Fruit fly (Drosophila melanogaster) whole organism, embryonic: ENCODE data around the gene Surf1.

Source experiments
- Abd-B ChIP-seq: fragments of 200-800 bp; sonication (Bioruptor generic); optimal IDR thresholded peaks from 2 replicates; lab custom pipeline; 2018; ENCODE audit warnings: missing biosample characterization, mild to moderate bottlenecking, missing genetic modification characterization, moderate library complexity
- CG1024 ChIP-seq: fragments of 200-800 bp; sonication (Bioruptor generic); IDR thresholded peaks from 2 replicates; pipeline ENCODE4 v1.3.6; 2022; ENCODE audit warnings: missing biosample characterization, missing genetic modification characterization
- CG10267 ChIP-seq: fragments of 200-800 bp; sonication (Bioruptor generic); optimal IDR thresholded peaks from 2 replicates; lab custom pipeline; 2018; ENCODE audit warnings: missing biosample characterization, mild to moderate bottlenecking, missing genetic modification characterization, moderate library complexity
- CG12104 ChIP-seq: fragments of 200-800 bp; sonication (Bioruptor generic); optimal IDR thresholded peaks from 3 replicates; lab custom pipeline; 2016; ENCODE audit warnings: missing biosample characterization, missing genetic modification characterization
- CG12219 ChIP-seq: fragments of 200-800 bp; sonication (Bioruptor generic); optimal IDR thresholded peaks from 3 replicates; lab custom pipeline; 2018; ENCODE audit warnings: missing biosample characterization, mild to moderate bottlenecking, missing genetic modification characterization
- CG12744 ChIP-seq: fragments of 200-800 bp; sonication (Bioruptor generic); optimal IDR thresholded peaks from 2 replicates; lab custom pipeline; 2016; ENCODE audit warnings: missing biosample characterization, missing genetic modification characterization
- CG13424 ChIP-seq: fragments of 200-800 bp; sonication (Bioruptor generic); optimal IDR thresholded peaks from 2 replicates; lab custom pipeline; 2019; ENCODE audit warnings: missing biosample characterization, mild to moderate bottlenecking, missing genetic modification characterization, moderate library complexity
- CG14965 ChIP-seq: fragments of 200-800 bp; sonication (Bioruptor generic); optimal IDR thresholded peaks from 2 replicates; lab custom pipeline; 2016; ENCODE audit warnings: missing biosample characterization, missing genetic modification characterization, borderline replicate concordance
- CG17829 ChIP-seq: fragments of 200-800 bp; optimal IDR thresholded peaks from 2 replicates; lab custom pipeline; 2019; ENCODE audit warnings: missing biosample characterization, mild to moderate bottlenecking, missing genetic modification characterization, moderate library complexity
- CG18262 ChIP-seq: fragments of 200-800 bp; optimal IDR thresholded peaks from 3 replicates; lab custom pipeline; 2019; ENCODE audit warnings: missing biosample characterization, mild to moderate bottlenecking, missing genetic modification characterization, moderate library complexity
- CG2120 ChIP-seq: fragments of 200-800 bp; sonication (Bioruptor generic); optimal IDR thresholded peaks from 3 replicates; lab custom pipeline; 2016; ENCODE audit warnings: missing biosample characterization, missing genetic modification characterization
- CG2678 ChIP-seq: fragments of 200-800 bp; sonication (Bioruptor generic); optimal IDR thresholded peaks from 3 replicates; lab custom pipeline; 2019; ENCODE audit warnings: missing biosample characterization, mild to moderate bottlenecking, missing genetic modification characterization, moderate library complexity
- CG2889 ChIP-seq: fragments of 200-800 bp; sonication (Bioruptor generic); IDR thresholded peaks from 3 replicates; pipeline ENCODE4 v1.3.6; 2022; ENCODE audit warnings: missing biosample characterization, missing genetic modification characterization
- CG30020 ChIP-seq: fragments of 200-800 bp; optimal IDR thresholded peaks from 2 replicates; lab custom pipeline; 2019; ENCODE audit warnings: missing biosample characterization, mild to moderate bottlenecking, missing genetic modification characterization, moderate library complexity
- CG3065 ChIP-seq: fragments of 200-800 bp; sonication (Bioruptor generic); optimal IDR thresholded peaks from 2 replicates; lab custom pipeline; 2016; ENCODE audit warnings: missing biosample characterization, missing genetic modification characterization
- CG3995 ChIP-seq: fragments of 200-800 bp; sonication (Bioruptor generic); optimal IDR thresholded peaks from 3 replicates; lab custom pipeline; 2016; ENCODE audit warnings: missing biosample characterization, missing genetic modification characterization
- CG5953 ChIP-seq: fragments of 200-800 bp; sonication (Bioruptor generic); IDR thresholded peaks from 2 replicates; pipeline ENCODE4 v1.3.6; 2022; ENCODE audit warnings: missing biosample characterization, missing genetic modification characterization
- CG6175 ChIP-seq: fragments of 200-800 bp; sonication (Bioruptor generic); IDR thresholded peaks from 3 replicates; pipeline ENCODE4 v1.3.6; 2022; ENCODE audit warnings: missing biosample characterization, missing genetic modification characterization
- CG6254 ChIP-seq: fragments of 200-800 bp; sonication (Bioruptor generic); optimal IDR thresholded peaks from 3 replicates; lab custom pipeline; 2017; ENCODE audit warnings: mild to moderate bottlenecking, missing biosample characterization, missing genetic modification reagents, missing genetic modification characterization
- CG6791 ChIP-seq: fragments of 200-800 bp; sonication (Bioruptor generic); IDR thresholded peaks from 3 replicates; pipeline ENCODE4 v1.3.6; 2022; ENCODE audit warnings: missing biosample characterization, missing genetic modification characterization; ENCODE audit not compliant: partially characterized antibody
- CG7271 ChIP-seq: fragments of 200-800 bp; sonication (Bioruptor generic); optimal IDR thresholded peaks from 2 replicates; lab custom pipeline; 2018; ENCODE audit warnings: missing biosample characterization, mild to moderate bottlenecking, missing genetic modification characterization, moderate library complexity
- CG7963 ChIP-seq: fragments of 200-800 bp; sonication (Bioruptor generic); IDR thresholded peaks from 3 replicates; pipeline ENCODE4 v1.3.6; 2022; ENCODE audit warnings: missing biosample characterization, missing genetic modification characterization; ENCODE audit not compliant: partially characterized antibody
- D19B ChIP-seq: fragments of 200-800 bp; sonication (Bioruptor generic); optimal IDR thresholded peaks from 2 replicates; lab custom pipeline; 2017; ENCODE audit warnings: missing biosample characterization, mild to moderate bottlenecking, missing genetic modification characterization
- Dad ChIP-seq: fragments of 200-800 bp; sonication (Bioruptor generic); optimal IDR thresholded peaks from 3 replicates; lab custom pipeline; 2016; ENCODE audit warnings: missing biosample characterization, missing genetic modification characterization
- Ets65A ChIP-seq: fragments of 200-800 bp; sonication (Bioruptor generic); peaks from one replicate; lab custom pipeline; 2016; ENCODE audit warnings: missing biosample characterization, missing genetic modification characterization
- H15 ChIP-seq: fragments of 200-800 bp; sonication (Bioruptor generic); IDR thresholded peaks from 3 replicates; pipeline ENCODE4 v1.3.6; 2022; ENCODE audit warnings: missing biosample characterization, missing genetic modification characterization
- HmgD ChIP-seq: fragments of 200-800 bp; sonication (Bioruptor generic); optimal IDR thresholded peaks from 3 replicates; lab custom pipeline; 2016; ENCODE audit warnings: missing biosample characterization, missing genetic modification characterization
- Rfx ChIP-seq: fragments of 200-800 bp; sonication (Bioruptor generic); IDR thresholded peaks from 2 replicates; pipeline ENCODE4 v1.3.6; 2022; ENCODE audit warnings: missing biosample characterization, missing genetic modification characterization
- Six4 ChIP-seq: fragments of 200-800 bp; sonication (Bioruptor generic); optimal IDR thresholded peaks from 2 replicates; lab custom pipeline; 2016; ENCODE audit warnings: missing biosample characterization, missing genetic modification characterization
- Sox100B ChIP-seq: fragments of 200-800 bp; sonication (Bioruptor generic); optimal IDR thresholded peaks from 3 replicates; lab custom pipeline; 2018; ENCODE audit warnings: missing biosample characterization, mild to moderate bottlenecking, missing genetic modification characterization
- abd-A ChIP-seq: fragments of 200-800 bp; sonication (Bioruptor generic); optimal IDR thresholded peaks from 3 replicates; lab custom pipeline; 2019; ENCODE audit warnings: missing biosample characterization, mild to moderate bottlenecking, missing genetic modification characterization, moderate library complexity
- ato ChIP-seq: fragments of 200-800 bp; sonication (Bioruptor generic); IDR thresholded peaks from 2 replicates; pipeline ENCODE4 v1.3.6; 2022; ENCODE audit warnings: missing biosample characterization, missing genetic modification characterization; ENCODE audit not compliant: partially characterized antibody
- chm ChIP-seq: fragments of 200-800 bp; sonication (Bioruptor generic); IDR thresholded peaks from 2 replicates; pipeline ENCODE4 v1.3.6; 2022; ENCODE audit warnings: missing biosample characterization, missing genetic modification characterization
- dmrt11E ChIP-seq: fragments of 200-800 bp; sonication (Bioruptor generic); optimal IDR thresholded peaks from 3 replicates; lab custom pipeline; 2018; ENCODE audit warnings: missing biosample characterization, mild to moderate bottlenecking, missing genetic modification characterization, moderate library complexity
- exex ChIP-seq: fragments of 200-800 bp; sonication (Bioruptor generic); optimal IDR thresholded peaks from 4 replicates; lab custom pipeline; 2018; ENCODE audit warnings: missing biosample characterization, mild to moderate bottlenecking, missing genetic modification characterization, moderate library complexity
- gem ChIP-seq: fragments of 200-800 bp; sonication (Bioruptor generic); optimal IDR thresholded peaks from 2 replicates; lab custom pipeline; 2019; ENCODE audit warnings: missing biosample characterization, mild to moderate bottlenecking, missing genetic modification characterization, moderate library complexity
- grn ChIP-seq: fragments of 200-800 bp; sonication (Bioruptor generic); optimal IDR thresholded peaks from 3 replicates; lab custom pipeline; 2017; ENCODE audit warnings: missing biosample characterization, missing genetic modification characterization
- gsb-n ChIP-seq: fragments of 200-800 bp; sonication (Bioruptor generic); optimal IDR thresholded peaks from 3 replicates; lab custom pipeline; 2018; ENCODE audit warnings: missing biosample characterization, mild to moderate bottlenecking, missing genetic modification characterization
- ham ChIP-seq: fragments of 200-800 bp; sonication (Bioruptor generic); IDR thresholded peaks from 2 replicates; pipeline ENCODE4 v1.3.6; 2022; ENCODE audit warnings: missing biosample characterization, missing genetic modification characterization
- hth ChIP-seq: fragments of >200 bp; optimal IDR thresholded peaks from 2 replicates; lab custom pipeline; 2017; ENCODE audit warnings: inconsistent platforms
- pan ChIP-seq, 4 experiments: fragments of >200 bp in 3 of 4; fragments of 200-800 bp in 1 of 4; sonication (Bioruptor generic) in 1 of 4; optimal IDR thresholded peaks in 3 of 4; IDR thresholded peaks in 1 of 4; 2 replicates each; pipeline versions ENCODE4 v1.3.6 to Lab custom; 2017 to 2022; ENCODE audit warnings: missing biosample characterization in 2 of 4, missing genetic modification characterization in 2 of 4, mixed read lengths in 1 of 4
- phol ChIP-seq: fragments of 200-800 bp; sonication (Bioruptor generic); optimal IDR thresholded peaks from 3 replicates; lab custom pipeline; 2018; ENCODE audit warnings: missing biosample characterization, mild to moderate bottlenecking, missing genetic modification characterization, moderate library complexity
- prd ChIP-seq, 3 experiments: fragments of >200 bp in 2 of 3; fragments of 200-800 bp in 1 of 3; sonication (Bioruptor generic) in 1 of 3; optimal IDR thresholded peaks in 2 of 3; IDR thresholded peaks in 1 of 3; 2 replicates in 2 of 3; 3 replicates in 1 of 3; pipeline versions ENCODE4 v1.3.6 to Lab custom; 2017 to 2022; ENCODE audit warnings: missing biosample characterization in 1 of 3, missing genetic modification characterization in 1 of 3
- pum ChIP-seq: fragments of 200-800 bp; sonication (Bioruptor generic); optimal IDR thresholded peaks from 2 replicates; lab custom pipeline; 2016; ENCODE audit warnings: missing biosample characterization, missing genetic modification characterization
- rib ChIP-seq: fragments of 200-800 bp; sonication (Bioruptor generic); IDR thresholded peaks from 2 replicates; pipeline ENCODE4 v1.3.6; 2022; ENCODE audit warnings: missing biosample characterization, missing genetic modification characterization
- ssp ChIP-seq: fragments of 200-800 bp; sonication (Bioruptor generic); IDR thresholded peaks from 2 replicates; pipeline ENCODE4 v1.3.6; 2022; ENCODE audit warnings: missing biosample characterization, missing genetic modification characterization
- tin ChIP-seq: fragments of 200-800 bp; sonication (Bioruptor generic); optimal IDR thresholded peaks from 3 replicates; lab custom pipeline; 2016; ENCODE audit warnings: missing biosample characterization, missing genetic modification characterization
- zf30C ChIP-seq: fragments of 200-800 bp; sonication (Bioruptor generic); optimal IDR thresholded peaks from 3 replicates; lab custom pipeline; 2018; ENCODE audit warnings: missing biosample characterization, mild to moderate bottlenecking, missing genetic modification characterization

The Surf1 gene

dm6 chr3L:6968961-6969814 is 11.0 kb downstream of the Surf1 start, which contains the start of the genes Mis12 and CG9953 (continued):
- TF ChIP-seq phol (tag; lab: Kevin White, UChicago), result peak; percentile 48
- TF ChIP-seq tin (GFP tag; lab: Kevin White, UChicago), result peak; percentile 24
- no peak for TF ChIP-seq pum
- TF ChIP-seq CG18262 (tag; lab: Kevin White, UChicago), result peak; percentile 57
- no peak for TF ChIP-seq CG3065 (GFP tag; lab: Kevin White, UChicago)
- TF ChIP-seq exex (tag; lab: Kevin White, UChicago), result no peak
- TF ChIP-seq chm (GFP tag; lab: Robert Waterston, UW), result no peak
- TF ChIP-seq ham (GFP tag; lab: Robert Waterston, UW), result no peak
- no peak for TF ChIP-seq CG3995 (GFP tag; lab: Kevin White, UChicago)
- TF ChIP-seq ato (GFP tag; lab: Robert Waterston, UW), result no peak
- TF ChIP-seq CG13424 (tag; lab: Kevin White, UChicago), result peak; percentile 50
- TF ChIP-seq CG17829 (tag; lab: Kevin White, UChicago), result peak; percentile 23
- no peak for TF ChIP-seq CG6175
- TF ChIP-seq Rfx (GFP tag; lab: Robert Waterston, UW), result peak; percentile 30; the same call in 1 of the 2 replicates
- no peak for TF ChIP-seq CG12219
- no peak for TF ChIP-seq CG14965
- no peak for TF ChIP-seq Dad (GFP tag; lab: Kevin White, UChicago)
- peak; percentile 26 for TF ChIP-seq CG12104 (GFP tag; lab: Kevin White, UChicago)
- peak; percentile 46 for TF ChIP-seq CG30020 (tag; lab: Kevin White, UChicago)
- TF ChIP-seq HmgD (GFP tag; lab: Kevin White, UChicago), result no peak
- TF ChIP-seq CG7963 (GFP tag; lab: Robert Waterston, UW), result no peak
- peak; percentile 21 for TF ChIP-seq CG10267
- 0 out of 2 replicates have a peak, but pooled peaks have one; percentile 17 for TF ChIP-seq rib (GFP tag; lab: Robert Waterston, UW)
- TF ChIP-seq pan (optimal IDR thresholded peaks at IDR 0.05; lab: Kevin White, UChicago), result no peak
- TF ChIP-seq pan (GFP tag; optimal IDR thresholded peaks at IDR 0.05 in 1 of 2, IDR thresholded peaks at IDR 0.05 in 1 of 2), result peak in 1 of 2 experiments; percentile 76
- peak; percentile 54 for TF ChIP-seq ssp (GFP tag; lab: Robert Waterston, UW)
- TF ChIP-seq CG2889 (GFP tag; lab: Robert Waterston, UW), result peak; percentile 41; the same call in 1 of the 3 replicates
- peak; percentile 47 for TF ChIP-seq Sox100B
- peak; percentile 38 for TF ChIP-seq dmrt11E
- no peak for TF ChIP-seq Ets65A (GFP tag; lab: Kevin White, UChicago)
- no peak for TF ChIP-seq CG12744 (GFP tag; lab: Kevin White, UChicago)
- no peak for TF ChIP-seq CG5953 (GFP tag; lab: Robert Waterston, UW)
- no peak for TF ChIP-seq CG7271
- TF ChIP-seq CG1024 (GFP tag; lab: Robert Waterston, UW), result peak; percentile 39; the same call in 1 of the 2 replicates
- TF ChIP-seq CG2678 (tag; lab: Kevin White, UChicago), result peak; percentile 54
- no peak for TF ChIP-seq prd (optimal IDR thresholded peaks at IDR 0.05; lab: Kevin White, UChicago)
- peak; percentile 38; the same call in 2 of the 3 replicates for TF ChIP-seq prd (GFP tag; IDR thresholded peaks at IDR 0.05; lab: Robert Waterston, UW)
- peak; percentile 43; the same call in 1 of the 3 replicates for TF ChIP-seq H15 (GFP tag; lab: Robert Waterston, UW)
- TF ChIP-seq hth (lab: Kevin White, UChicago), result no peak
- TF ChIP-seq Six4 (GFP tag; lab: Kevin White, UChicago), result no peak
- no peak for TF ChIP-seq gsb-n
- TF ChIP-seq CG2120 (GFP tag; lab: Kevin White, UChicago), result peak; percentile 36
- no peak for TF ChIP-seq CG6254 (GFP tag; lab: Kevin White, UChicago)
- no peak for TF ChIP-seq grn (GFP tag; lab: Kevin White, UChicago)
- TF ChIP-seq abd-A (tag; lab: Kevin White, UChicago), result no peak
- TF ChIP-seq gem (tag; lab: Kevin White, UChicago), result peak; percentile 59
- no peak for TF ChIP-seq CG6791 (GFP tag; lab: Robert Waterston, UW)
- no peak for TF ChIP-seq zf30C (GFP tag; lab: Kevin White, UChicago)
- no peak for TF ChIP-seq D19B
- peak; percentile 32 for TF ChIP-seq Abd-B (GFP tag; lab: Kevin White, UChicago)
